Fruit fly (Drosophila melanogaster): ENCODE results near the gene CG34177.

dm6 chr2L:4476672-4477273, 43.1 kb downstream of the CG34177 start, which contains the start of gene ine:
- no peak for TF ChIP-seq woc (GFP tag; optimal IDR thresholded peaks at IDR 0.05)
- no peak for TF ChIP-seq ey (GFP tag; optimal IDR thresholded peaks at IDR 0.05)
- TF ChIP-seq psq (GFP tag; optimal IDR thresholded peaks at IDR 0.05): no peak
- TF ChIP-seq fru (GFP tag; optimal IDR thresholded peaks at IDR 0.05): no peak
- TF ChIP-seq h (GFP tag; optimal IDR thresholded peaks at IDR 0.05): peak; percentile 52
- TF ChIP-seq Dfd (GFP tag; optimal IDR thresholded peaks at IDR 0.05): no peak
- TF ChIP-seq Hnf4 (GFP tag; optimal IDR thresholded peaks at IDR 0.05): no peak
- TF ChIP-seq br (GFP tag; optimal IDR thresholded peaks at IDR 0.05): no peak
- TF ChIP-seq pan (optimal IDR thresholded peaks at IDR 0.05): no peak

Data from whole organism, wandering third instar larva.